Fruit fly (Drosophila melanogaster): ENCODE data around the gene CG5282.

The CG5282 gene

DNA sequence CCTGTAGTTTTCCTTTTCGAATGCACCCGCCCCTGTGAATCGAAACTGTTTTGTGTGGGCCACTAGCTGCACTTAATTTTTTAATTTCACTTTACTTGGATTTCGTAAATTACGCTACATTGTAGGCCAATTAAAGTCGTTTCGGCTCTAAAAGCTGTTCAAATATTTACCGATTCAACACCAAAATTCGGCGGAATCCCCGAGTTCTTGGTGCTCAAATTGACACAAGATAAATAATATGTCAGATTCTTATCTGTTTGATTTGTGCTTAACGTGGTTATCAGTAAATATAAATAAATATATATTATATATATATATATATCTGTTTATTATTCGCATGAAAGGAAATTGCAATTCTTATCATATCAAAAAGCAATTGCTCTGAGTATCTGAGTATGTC is 22.1 kb upstream of the CG5282 start (continued):
- TF ChIP-seq ATbp (GFP tag; optimal IDR thresholded peaks at IDR 0.05) (peak; percentile 52), MTF-1 (GFP tag; optimal IDR thresholded peaks at IDR 0.05; ENCODE audit: borderline replicate concordance) (peak; percentile 80), Gug (GFP tag; IDR thresholded peaks at IDR 0.05) (no peak), fd64A (GFP tag; optimal IDR thresholded peaks at IDR 0.05) (peak; percentile 1), Mad (GFP tag; optimal IDR thresholded peaks at IDR 0.05) (no peak), CG4707 (GFP tag; optimal IDR thresholded peaks at IDR 0.05) (peak; percentile 7), seq (GFP tag; IDR thresholded peaks at IDR 0.05) (0 out of 2 replicates have a peak, but pooled peaks have one; percentile 23), mam (GFP tag; optimal IDR thresholded peaks at IDR 0.05) (no peak), CG2678 (tag; optimal IDR thresholded peaks at IDR 0.05) (peak; percentile 66), Blimp-1 (GFP tag; optimal IDR thresholded peaks at IDR 0.05) (peak; percentile 7), fd102C (GFP tag; optimal IDR thresholded peaks at IDR 0.05) (peak; percentile 48), Asciz (GFP tag; optimal IDR thresholded peaks at IDR 0.05) (peak; percentile 47), CG6272 (GFP tag; IDR thresholded peaks at IDR 0.05) (no peak), Vsx1 (GFP tag; optimal IDR thresholded peaks at IDR 0.05) (peak; percentile 69), zf30C (GFP tag; optimal IDR thresholded peaks at IDR 0.05) (no peak), CG33557 (GFP tag; optimal IDR thresholded peaks at IDR 0.05) (peak; percentile 55), pita (GFP tag; optimal IDR thresholded peaks at IDR 0.05) (no peak), CG32532 (GFP tag; IDR thresholded peaks at IDR 0.05) (no peak), Optix (GFP tag; IDR thresholded peaks at IDR 0.05) (no peak), CG4328 (GFP tag; optimal IDR thresholded peaks at IDR 0.05) (peak; percentile 6), CG6765 (GFP tag; optimal IDR thresholded peaks at IDR 0.05) (peak; percentile 69), onecut (GFP tag; IDR thresholded peaks at IDR 0.05) (peak; percentile 8; the same call in 1 of the 2 replicates), Dp (GFP tag; optimal IDR thresholded peaks at IDR 0.05) (no peak), CG18599 (GFP tag; optimal IDR thresholded peaks at IDR 0.05) (peak; percentile 52), CG17568 (GFP tag; optimal IDR thresholded peaks at IDR 0.05) (peak; percentile 68), CG11695 (GFP tag; IDR thresholded peaks at IDR 0.05) (0 out of 3 replicates have a peak, but pooled peaks have one; percentile 30), CG10209 (GFP tag; optimal IDR thresholded peaks at IDR 0.05) (peak; percentile 39), lbe (GFP tag; optimal IDR thresholded peaks at IDR 0.05) (peak; percentile 61), D (optimal IDR thresholded peaks at IDR 0.05) (no peak), D (GFP tag; optimal IDR thresholded peaks at IDR 0.05) (no peak), wek (GFP tag; optimal IDR thresholded peaks at IDR 0.05) (peak; percentile 51), nmo (GFP tag; optimal IDR thresholded peaks at IDR 0.05) (no peak), otp (GFP tag; IDR thresholded peaks at IDR 0.05) (0 out of 3 replicates have a peak, but pooled peaks have one; percentile 8), CG6813 (GFP tag; optimal IDR thresholded peaks at IDR 0.05) (peak; percentile 83), gem (tag; optimal IDR thresholded peaks at IDR 0.05) (peak; percentile 27), tgo (GFP tag; IDR thresholded peaks at IDR 0.05) (no peak), Fer2 (tag; optimal IDR thresholded peaks at IDR 0.05) (peak; percentile 28), lab (GFP tag; optimal IDR thresholded peaks at IDR 0.05) (peak; percentile 84), HLHmδ (GFP tag; optimal IDR thresholded peaks at IDR 0.05) (no peak), PHDP (tag; optimal IDR thresholded peaks at IDR 0.05) (peak; percentile 69), CG17385 (GFP tag; optimal IDR thresholded peaks at IDR 0.05) (peak; percentile 38), CG7963 (GFP tag; IDR thresholded peaks at IDR 0.05; ENCODE audit: partially characterized antibody) (no peak), CrebB (tag; optimal IDR thresholded peaks at IDR 0.05) (peak; percentile 59), CG17912 (GFP tag; optimal IDR thresholded peaks at IDR 0.05) (peak; percentile 21), eyg (GFP tag; optimal IDR thresholded peaks at IDR 0.05) (no peak), CG7271 (tag; optimal IDR thresholded peaks at IDR 0.05) (peak; percentile 9), CG31441 (GFP tag; IDR thresholded peaks at IDR 0.05) (peak; percentile 25; the same call in 1 of the 2 replicates), prd (optimal IDR thresholded peaks at IDR 0.05) (no peak), prd (GFP tag; IDR thresholded peaks at IDR 0.05) (no peak)

Measured in whole organism, embryonic.